Worm (Caenorhabditis elegans) whole organism, midembryonic: ENCODE measurements around the gene K09C6.9.

ENCODE experiments used
- cog-1 ChIP-seq: sonication (generic microtip); optimal IDR thresholded peaks from 2 replicates; lab custom pipeline; 2016; ENCODE audit warnings: missing genetic modification characterization, missing compliant biosample characterization
- flt-1 ChIP-seq: fragments of 200-800 bp; sonication (Bioruptor generic); IDR thresholded peaks from 2 replicates; pipeline ENCODE4 v1.3.6; 2022; ENCODE audit warnings: missing genetic modification characterization, missing compliant biosample characterization
- med-1 ChIP-seq: sonication (generic microtip); optimal IDR thresholded peaks from 2 replicates; lab custom pipeline; 2017; ENCODE audit warnings: missing genetic modification characterization, mild to moderate bottlenecking, missing compliant biosample characterization, antibody characterized with exemption, missing genetic modification reagents; ENCODE audit not compliant: insufficient read depth
- ref-1 ChIP-seq: fragments of 200-800 bp; sonication (Bioruptor generic); conservative IDR thresholded peaks from 2 replicates; pipeline ENCODE4 v1.3.6; 2022; ENCODE audit warnings: missing genetic modification reagents, missing genetic modification characterization, missing compliant biosample characterization
- tab-1 ChIP-seq: fragments of 200-800 bp; sonication (Bioruptor generic); IDR thresholded peaks from 2 replicates; pipeline ENCODE4 v1.3.6; 2022; ENCODE audit warnings: missing genetic modification characterization, missing compliant biosample characterization
- ztf-23 ChIP-seq: fragments of 200-800 bp; sonication (Bioruptor generic); IDR thresholded peaks from 2 replicates; pipeline ENCODE4 v1.3.6; 2022; ENCODE audit warnings: missing genetic modification reagents, missing genetic modification characterization, missing compliant biosample characterization

DNA sequence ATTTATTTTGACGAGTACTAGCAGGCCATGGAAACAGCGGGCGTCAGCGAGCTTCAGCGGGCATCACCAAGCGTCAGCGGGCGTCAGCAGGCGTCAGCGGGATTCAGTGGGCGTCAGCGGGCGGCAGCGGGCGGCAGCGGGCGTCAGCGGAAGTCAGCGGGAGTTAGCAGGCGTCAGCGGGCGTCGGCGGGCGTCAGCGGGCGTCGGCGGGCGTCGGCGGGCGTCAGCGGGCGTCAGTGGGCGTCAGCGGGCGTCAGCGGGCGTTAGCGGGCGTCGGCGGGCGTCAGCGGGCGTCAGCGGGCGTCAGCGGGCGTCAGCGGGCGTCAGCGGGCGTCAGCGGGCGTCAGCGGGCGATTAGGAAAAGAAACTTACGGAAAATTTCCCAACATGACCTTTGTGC, 12.3 kb downstream of the K09C6.9 start:
- TF ChIP-seq flt-1 (GFP tag; lab: Robert Waterston, UW), result no peak
- TF ChIP-seq cog-1 (tag; lab: Kevin White, UChicago), result no peak
- no peak for TF ChIP-seq tab-1 (GFP tag; lab: Robert Waterston, UW)
- TF ChIP-seq ztf-23 (GFP tag; lab: Robert Waterston, UW), result no peak
- TF ChIP-seq med-1, result no peak
- TF ChIP-seq ref-1 (GFP tag; lab: Robert Waterston, UW), result no peak
